Fruit fly (Drosophila melanogaster) Kc167 (cell line): Measurements from ENCODE around the gene CG3847.

ENCODE experiments used
- Myc ChIP-seq: fragments of >200 bp; optimal IDR thresholded peaks from 2 replicates; lab custom pipeline; 2017; ENCODE audit warnings: missing external identifiers
- Sin3A ChIP-seq: fragments of >200 bp; optimal IDR thresholded peaks from 2 replicates; lab custom pipeline; 2018; ENCODE audit warnings: missing external identifiers
- h ChIP-seq: fragments of >200 bp; optimal IDR thresholded peaks from 3 replicates; lab custom pipeline; 2018; ENCODE audit warnings: missing external identifiers
- psq ChIP-seq: fragments of >200 bp; optimal IDR thresholded peaks from 2 replicates; lab custom pipeline; 2017; ENCODE audit warnings: missing external identifiers
- ttk ChIP-seq: sonication (Bioruptor generic); optimal IDR thresholded peaks from 2 replicates; lab custom pipeline; 2017; ENCODE audit warnings: missing external identifiers

DNA sequence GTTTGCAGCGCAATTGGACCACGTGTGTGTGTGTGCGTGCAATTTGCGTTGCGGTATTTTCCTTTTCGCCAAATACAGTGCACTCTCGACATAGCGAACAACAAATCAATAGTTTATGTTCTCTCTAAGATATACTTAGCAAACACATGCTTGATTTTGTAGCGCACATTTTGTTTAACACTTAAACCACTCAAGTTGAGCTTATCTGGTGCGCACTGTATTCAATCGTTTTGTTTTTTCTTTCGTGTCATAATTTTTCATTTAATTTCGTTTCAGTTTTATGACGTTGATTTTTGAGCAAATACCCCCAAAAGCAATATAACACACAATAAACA, 19.4 kb downstream of the CG3847 start:
- no peak for TF ChIP-seq h (lab: Kevin White, UChicago)
- TF ChIP-seq ttk (lab: Kevin White, UChicago) = no peak
- no peak for TF ChIP-seq Sin3A (lab: Kevin White, UChicago)
- no peak for TF ChIP-seq Myc
- TF ChIP-seq psq = no peak
